Worm (Caenorhabditis elegans) whole organism, L1 larva: ENCODE results near the gene C26F1.3.

Source experiments
- C04F5.9 ChIP-seq: sonication (generic microtip); optimal IDR thresholded peaks from 2 replicates; lab custom pipeline; 2016; ENCODE audit warnings: missing genetic modification characterization, missing compliant biosample characterization
- C16A3.4 ChIP-seq: fragments of 150-350 bp; optimal IDR thresholded peaks from 2 replicates; lab custom pipeline; 2014; ENCODE audit warnings: missing biosample characterization, missing genetic modification characterization
- C34B4.2 ChIP-seq: sonication (generic microtip); optimal IDR thresholded peaks from 2 replicates; lab custom pipeline; 2017; ENCODE audit warnings: mild to moderate bottlenecking, missing genetic modification characterization, missing compliant biosample characterization
- ama-1 ChIP-seq: fragments of 150-350 bp; optimal IDR thresholded peaks from 2 replicates; lab custom pipeline; 2014
- blmp-1 ChIP-seq: fragments of 150-350 bp; optimal IDR thresholded peaks from 2 replicates; lab custom pipeline; 2014; ENCODE audit warnings: missing biosample characterization, missing genetic modification characterization
- ceh-63 ChIP-seq: fragments of 200-800 bp; sonication (Bioruptor generic); optimal IDR thresholded peaks from 2 replicates; lab custom pipeline; 2018; ENCODE audit warnings: mild to moderate bottlenecking, missing genetic modification characterization, missing compliant biosample characterization
- ceh-8 ChIP-seq: fragments of 200-800 bp; sonication (Bioruptor generic); optimal IDR thresholded peaks from 2 replicates; lab custom pipeline; 2018; ENCODE audit warnings: mild to moderate bottlenecking, missing genetic modification characterization, moderate library complexity, missing compliant biosample characterization
- ceh-82 ChIP-seq, 3 experiments: fragments of 150-350 bp in 1 of 3; sonication (generic microtip) in 2 of 3; optimal IDR thresholded peaks; 2 replicates each; lab custom pipeline; 2014 to 2017; ENCODE audit warnings: missing biosample characterization in 3 of 3, missing genetic modification characterization in 3 of 3
- ceh-90 ChIP-seq: sonication (generic microtip); optimal IDR thresholded peaks from 2 replicates; lab custom pipeline; 2016; ENCODE audit warnings: missing genetic modification characterization, missing compliant biosample characterization
- ces-1 ChIP-seq: fragments of 150-350 bp; optimal IDR thresholded peaks from 2 replicates; lab custom pipeline; 2014; ENCODE audit warnings: missing biosample characterization, missing genetic modification reagents, missing genetic modification characterization
- dsc-1 ChIP-seq: sonication (generic microtip); optimal IDR thresholded peaks from 2 replicates; lab custom pipeline; 2016; ENCODE audit warnings: mild to moderate bottlenecking, missing genetic modification characterization, missing compliant biosample characterization
- efl-1 ChIP-seq, 4 experiments: fragments of 150-350 bp; optimal IDR thresholded peaks in 3 of 4; peaks in 1 of 4; 1 replicate in 1 of 4; 2 replicates in 3 of 4; lab custom pipeline; 2014; ENCODE audit warnings: missing biosample characterization in 2 of 4, missing genetic modification characterization in 2 of 4, missing genetic modification reagents in 2 of 4
- efl-3 ChIP-seq: fragments of 200-800 bp; sonication (Bioruptor generic); optimal IDR thresholded peaks from 2 replicates; lab custom pipeline; 2018; ENCODE audit warnings: mild to moderate bottlenecking, missing genetic modification characterization, missing compliant biosample characterization
- egl-13 ChIP-seq: sonication (generic microtip); optimal IDR thresholded peaks from 2 replicates; lab custom pipeline; 2016; ENCODE audit warnings: missing genotype, missing genetic modification reagents, missing genetic modification characterization, missing compliant biosample characterization
- egl-27 ChIP-seq, 2 experiments: fragments of 150-350 bp in 1 of 2; sonication (generic microtip); optimal IDR thresholded peaks; 3 replicates each; lab custom pipeline; 2017 to 2018; ENCODE audit warnings: missing biosample characterization in 2 of 2, missing genetic modification characterization in 2 of 2, missing genetic modification reagents in 2 of 2
- elt-3 ChIP-seq, 6 experiments: fragments of 150-350 bp in 1 of 6; sonication (generic microtip); optimal IDR thresholded peaks; 2 replicates each; lab custom pipeline; 2017 to 2018; ENCODE audit warnings: missing biosample characterization in 6 of 6, missing genetic modification characterization in 6 of 6, inconsistent platforms in 1 of 6
- fkh-4 ChIP-seq: sonication (generic microtip); optimal IDR thresholded peaks from 2 replicates; lab custom pipeline; 2016; ENCODE audit warnings: missing compliant biosample characterization, missing genetic modification characterization, borderline replicate concordance
- fkh-8 ChIP-seq: sonication (generic microtip); optimal IDR thresholded peaks from 2 replicates; lab custom pipeline; 2016; ENCODE audit warnings: mild to moderate bottlenecking, missing genetic modification characterization, missing compliant biosample characterization
- fos-1 ChIP-seq: fragments of 150-350 bp; optimal IDR thresholded peaks from 2 replicates; lab custom pipeline; 2014; ENCODE audit warnings: missing biosample characterization, missing genetic modification characterization
- hlh-4 ChIP-seq: sonication (generic microtip); optimal IDR thresholded peaks from 2 replicates; lab custom pipeline; 2016; ENCODE audit warnings: mild to moderate bottlenecking, missing genetic modification characterization, missing compliant biosample characterization
- hpl-2 ChIP-seq: fragments of 150-350 bp; optimal IDR thresholded peaks from 2 replicates; lab custom pipeline; 2014; ENCODE audit warnings: missing biosample characterization, missing genetic modification reagents, missing genetic modification characterization
- lin-39 ChIP-seq: fragments of 150-350 bp; optimal IDR thresholded peaks from 2 replicates; lab custom pipeline; 2014; ENCODE audit warnings: missing biosample characterization, missing genetic modification reagents, missing genetic modification characterization
- lsy-2 ChIP-seq, 2 experiments: fragments of 150-350 bp; optimal IDR thresholded peaks; 2 replicates each; lab custom pipeline; 2014; ENCODE audit warnings: missing biosample characterization in 2 of 2, missing genetic modification characterization in 2 of 2
- mdl-1 ChIP-seq, 2 experiments: fragments of 150-350 bp; optimal IDR thresholded peaks; 2 replicates each; lab custom pipeline; 2014 to 2017; ENCODE audit warnings: missing biosample characterization in 2 of 2, missing genetic modification characterization in 2 of 2, inconsistent platforms in 1 of 2
- mep-1 ChIP-seq: fragments of 150-350 bp; optimal IDR thresholded peaks from 2 replicates; lab custom pipeline; 2014; ENCODE audit warnings: missing biosample characterization, missing genetic modification characterization
- nhr-11 ChIP-seq: fragments of 150-350 bp; optimal IDR thresholded peaks from 2 replicates; lab custom pipeline; 2014; ENCODE audit warnings: missing biosample characterization, missing genetic modification characterization
- nhr-12 ChIP-seq: sonication (generic microtip); optimal IDR thresholded peaks from 2 replicates; lab custom pipeline; 2017; ENCODE audit warnings: missing biosample characterization, missing genetic modification characterization
- nhr-19 ChIP-seq: fragments of 200-800 bp; sonication (Bioruptor generic); conservative IDR thresholded peaks from 2 replicates; pipeline ENCODE4 v1.3.6; 2022; ENCODE audit warnings: missing genetic modification characterization, missing compliant biosample characterization
- nhr-28 ChIP-seq: fragments of 150-350 bp; optimal IDR thresholded peaks from 2 replicates; lab custom pipeline; 2014; ENCODE audit warnings: missing biosample characterization, missing genetic modification characterization
- nhr-47 ChIP-seq: sonication (generic microtip); optimal IDR thresholded peaks from 2 replicates; lab custom pipeline; 2016; ENCODE audit warnings: mild to moderate bottlenecking, missing genetic modification characterization, moderate library complexity, missing compliant biosample characterization
- nhr-71 ChIP-seq: sonication (generic microtip); optimal IDR thresholded peaks from 2 replicates; lab custom pipeline; 2016; ENCODE audit warnings: mild to moderate bottlenecking, missing genetic modification characterization, moderate library complexity, missing compliant biosample characterization
- nhr-76 ChIP-seq: sonication (generic microtip); optimal IDR thresholded peaks from 2 replicates; lab custom pipeline; 2017; ENCODE audit warnings: missing biosample characterization, missing genetic modification characterization
- nhr-77 ChIP-seq: fragments of 150-350 bp; optimal IDR thresholded peaks from 2 replicates; lab custom pipeline; 2014; ENCODE audit warnings: missing biosample characterization, missing genetic modification characterization
- nhr-84 ChIP-seq: sonication (generic microtip); optimal IDR thresholded peaks from 2 replicates; lab custom pipeline; 2017; ENCODE audit warnings: missing biosample characterization, missing genetic modification characterization
- nhr-85 ChIP-seq: sonication (generic microtip); peaks from one replicate; lab custom pipeline; 2016; ENCODE audit warnings: missing genetic modification characterization, inconsistent platforms, missing compliant biosample characterization
- nhr-90 ChIP-seq: sonication (generic microtip); optimal IDR thresholded peaks from 2 replicates; lab custom pipeline; 2016; ENCODE audit warnings: mild to moderate bottlenecking, missing genetic modification characterization, missing compliant biosample characterization; ENCODE audit not compliant: poor library complexity
- pag-3 ChIP-seq: sonication (generic microtip); optimal IDR thresholded peaks from 2 replicates; lab custom pipeline; 2017; ENCODE audit warnings: missing genetic modification characterization, mild to moderate bottlenecking, missing compliant biosample characterization, antibody characterized with exemption, borderline replicate concordance; ENCODE audit not compliant: insufficient read depth
- pqm-1 ChIP-seq: sonication (generic microtip); optimal IDR thresholded peaks from 3 replicates; lab custom pipeline; 2017; ENCODE audit warnings: missing biosample characterization, missing genetic modification characterization
- rnt-1 ChIP-seq: sonication (generic microtip); optimal IDR thresholded peaks from 2 replicates; lab custom pipeline; 2016; ENCODE audit warnings: mild to moderate bottlenecking, missing genetic modification characterization, moderate library complexity, missing compliant biosample characterization
- skn-1 ChIP-seq: fragments of 150-350 bp; optimal IDR thresholded peaks from 2 replicates; lab custom pipeline; 2014; ENCODE audit warnings: missing biosample characterization, missing genetic modification characterization
- snu-23 ChIP-seq: sonication (generic microtip); optimal IDR thresholded peaks from 2 replicates; lab custom pipeline; 2016; ENCODE audit warnings: missing genetic modification characterization, missing compliant biosample characterization
- sptf-1 ChIP-seq: fragments of 150-350 bp; optimal IDR thresholded peaks from 2 replicates; lab custom pipeline; 2014; ENCODE audit warnings: missing biosample characterization, missing genetic modification characterization
- sup-37 ChIP-seq: fragments of 200-800 bp; sonication (Bioruptor generic); optimal IDR thresholded peaks from 2 replicates; lab custom pipeline; 2018; ENCODE audit warnings: mild to moderate bottlenecking, missing genetic modification characterization, missing compliant biosample characterization
- swsn-7 ChIP-seq: sonication (generic microtip); optimal IDR thresholded peaks from 2 replicates; lab custom pipeline; 2016; ENCODE audit warnings: missing genetic modification characterization, missing compliant biosample characterization
- tbx-2 ChIP-seq: sonication (generic microtip); optimal IDR thresholded peaks from 2 replicates; lab custom pipeline; 2016; ENCODE audit warnings: missing genetic modification characterization, missing compliant biosample characterization
- unc-130 ChIP-seq: fragments of 150-350 bp; optimal IDR thresholded peaks from 2 replicates; lab custom pipeline; 2017; ENCODE audit warnings: missing biosample characterization, missing genetic modification characterization, inconsistent platforms
- unc-30 ChIP-seq: sonication (generic microtip); optimal IDR thresholded peaks from 2 replicates; lab custom pipeline; 2017; ENCODE audit warnings: missing biosample characterization, missing genetic modification characterization
- unc-62 ChIP-seq: fragments of 150-350 bp; optimal IDR thresholded peaks from 2 replicates; lab custom pipeline; 2014; ENCODE audit warnings: missing biosample characterization, missing genetic modification reagents, missing genetic modification characterization
- vab-15 ChIP-seq: sonication (generic microtip); optimal IDR thresholded peaks from 2 replicates; lab custom pipeline; 2017; ENCODE audit warnings: missing genotype, mild to moderate bottlenecking, missing genetic modification characterization, missing compliant biosample characterization
- xbp-1 ChIP-seq: sonication (generic microtip); optimal IDR thresholded peaks from 2 replicates; lab custom pipeline; 2016; ENCODE audit warnings: missing genetic modification characterization, missing compliant biosample characterization
- zag-1 ChIP-seq: fragments of 150-350 bp; optimal IDR thresholded peaks from 2 replicates; lab custom pipeline; 2014; ENCODE audit warnings: missing biosample characterization, missing genetic modification characterization
- ztf-4 ChIP-seq: fragments of 150-350 bp; optimal IDR thresholded peaks from 2 replicates; lab custom pipeline; 2014; ENCODE audit warnings: missing biosample characterization, missing genetic modification characterization

C26F1.3 gene

ce11 chrV:7804064-7804800 lies 27.1 kb downstream of the C26F1.3 start, which contains the start of gene uvs-1 (continued):
- TF ChIP-seq tbx-2 (tag; lab: Kevin White, UChicago) (peak; percentile 41), hpl-2 (GFP tag; lab: Kevin White, UChicago) (no peak), nhr-28 (tag; lab: Kevin White, UChicago) (no peak), ceh-82 (tag; optimal IDR thresholded peaks at IDR 0.05; lab: Kevin White, UChicago) (peak in 2 of 3 experiments; percentile 20 to 78), unc-130 (tag; lab: Kevin White, UChicago) (peak; percentile 63), ceh-8 (GFP tag; lab: Kevin White, UChicago) (no peak), lsy-2 (tag; optimal IDR thresholded peaks at IDR 0.05; lab: Kevin White, UChicago) (peak; percentile 20 to 43), efl-3 (GFP tag; lab: Kevin White, UChicago) (no peak), rnt-1 (tag; lab: Kevin White, UChicago) (peak; percentile 37), C34B4.2 (tag; lab: Kevin White, UChicago) (no peak), ceh-90 (tag; lab: Kevin White, UChicago) (no peak), xbp-1 (peak; percentile 37), nhr-12 (tag; lab: Kevin White, UChicago) (no peak), nhr-90 (tag; lab: Kevin White, UChicago) (peak; percentile 64), nhr-71 (tag; lab: Kevin White, UChicago) (peak; percentile 77), skn-1 (tag; lab: Kevin White, UChicago) (peak; percentile 48), C04F5.9 (no peak), mep-1 (tag; lab: Kevin White, UChicago) (peak; percentile 57), blmp-1 (tag; lab: Kevin White, UChicago) (peak; percentile 79), unc-30 (tag; lab: Kevin White, UChicago) (no peak), dsc-1 (tag; lab: Kevin White, UChicago) (no peak), snu-23 (GFP tag; lab: Kevin White, UChicago) (peak; percentile 40), nhr-84 (tag; lab: Kevin White, UChicago) (no peak), nhr-76 (tag; lab: Kevin White, UChicago) (no peak), fkh-8 (tag; lab: Kevin White, UChicago) (peak; percentile 66), egl-27 (tag; optimal IDR thresholded peaks at IDR 0.05; lab: Kevin White, UChicago) (no peak), zag-1 (tag; lab: Kevin White, UChicago) (no peak), C16A3.4 (tag; lab: Kevin White, UChicago) (peak; percentile 47), ztf-4 (no peak), ceh-63 (GFP tag; lab: Kevin White, UChicago) (no peak), pag-3 (tag; lab: Kevin White, UChicago) (no peak), nhr-19 (GFP tag; lab: Robert Waterston, UW) (peak; percentile 69), ama-1 (lab: Kevin White, UChicago) (no peak), hlh-4 (tag; lab: Kevin White, UChicago) (no peak), nhr-77 (peak; percentile 24), mdl-1 (tag; optimal IDR thresholded peaks at IDR 0.05; lab: Kevin White, UChicago) (peak in 1 of 2 experiments; percentile 69), pqm-1 (tag; lab: Kevin White, UChicago) (no peak), vab-15 (peak; percentile 64), lin-39 (tag; lab: Kevin White, UChicago) (no peak), elt-3 (tag; optimal IDR thresholded peaks at IDR 0.05; lab: Kevin White, UChicago) (peak in 1 of 6 experiments; percentile 35), fos-1 (tag; lab: Kevin White, UChicago) (no peak), fkh-4 (tag; lab: Kevin White, UChicago) (no peak), nhr-47 (tag; lab: Kevin White, UChicago) (peak; percentile 57), nhr-85 (peak; percentile 91), unc-62 (GFP tag; lab: Kevin White, UChicago) (no peak), sptf-1 (tag; lab: Kevin White, UChicago) (no peak), egl-13 (tag; lab: Kevin White, UChicago) (no peak), nhr-11 (tag; lab: Kevin White, UChicago) (no peak), swsn-7 (no peak), efl-1 (optimal IDR thresholded peaks at IDR 0.05; lab: Kevin White, UChicago) (peak; percentile 38 to 48), efl-1 (GFP tag; optimal IDR thresholded peaks at IDR 0.05 in 1 of 2; lab: Kevin White, UChicago) (peak; percentile 33 to 95), sup-37 (GFP tag; lab: Kevin White, UChicago) (peak; percentile 57), ces-1 (GFP tag; lab: Kevin White, UChicago) (no peak)
